Worm (Caenorhabditis elegans) whole organism, young adult: ENCODE measurements around the gene Y48C3A.12.

Experiments used
- Y95B8A.8 ChIP-seq: fragments of 200-800 bp; sonication (Bioruptor generic); IDR thresholded peaks from 2 replicates; pipeline ENCODE4 v1.3.6; 2022; ENCODE audit warnings: missing genetic modification reagents, missing genetic modification characterization, missing compliant biosample characterization
- ama-1 ChIP-seq, 3 experiments: fragments of 150-350 bp in 1 of 3; sonication (generic microtip) in 2 of 3; optimal IDR thresholded peaks; 2 replicates each; lab custom pipeline; 2014 to 2018; ENCODE audit warnings: missing biosample characterization in 2 of 3, missing genetic modification characterization in 2 of 3, missing genetic modification reagents in 2 of 3
- lag-1 ChIP-seq: fragments of 200-800 bp; sonication (Bioruptor generic); IDR thresholded peaks from 2 replicates; pipeline ENCODE4 v1.3.6; 2022; ENCODE audit warnings: missing genetic modification reagents, missing genetic modification characterization, missing compliant biosample characterization
- lir-1 ChIP-seq: fragments of 200-800 bp; sonication (Bioruptor generic); conservative IDR thresholded peaks from 2 replicates; pipeline ENCODE4 v1.3.6; 2022; ENCODE audit warnings: missing genetic modification reagents, missing genetic modification characterization, missing compliant biosample characterization
- madf-8 ChIP-seq: fragments of 200-800 bp; sonication (Bioruptor generic); conservative IDR thresholded peaks from 2 replicates; pipeline ENCODE4 v1.3.6; 2022; ENCODE audit warnings: missing genetic modification reagents, missing genetic modification characterization, missing compliant biosample characterization
- pha-4 ChIP-seq: fragments of 150-350 bp; sonication (generic microtip); optimal IDR thresholded peaks from 2 replicates; lab custom pipeline; 2014; ENCODE audit warnings: missing biosample characterization, missing genetic modification reagents, missing genetic modification characterization
- rec-8 ChIP-seq, 2 experiments: sonication (generic microtip); optimal IDR thresholded peaks; 2 replicates each; lab custom pipeline; 2016; ENCODE audit warnings: mild to moderate bottlenecking in 2 of 2, missing genetic modification characterization in 2 of 2, missing genetic modification reagents in 2 of 2, missing genotype in 2 of 2, missing biosample characterization in 1 of 2, missing compliant biosample characterization in 1 of 2, moderate library complexity in 1 of 2
- sea-2 ChIP-seq: fragments of 200-800 bp; sonication (Bioruptor generic); IDR thresholded peaks from 2 replicates; pipeline ENCODE4 v1.3.6; 2022; ENCODE audit warnings: missing genetic modification characterization, missing compliant biosample characterization
- sptf-2 ChIP-seq: fragments of 200-800 bp; sonication (Bioruptor generic); optimal IDR thresholded peaks from 2 replicates; lab custom pipeline; 2018; ENCODE audit warnings: mild to moderate bottlenecking, missing genetic modification characterization, missing compliant biosample characterization
- unc-130 ChIP-seq: sonication (generic microtip); optimal IDR thresholded peaks from 2 replicates; lab custom pipeline; 2016; ENCODE audit warnings: missing genetic modification reagents, missing genetic modification characterization, missing compliant biosample characterization

- TF ChIP-seq unc-130 (no peak), madf-8 (GFP tag; lab: Robert Waterston, UW) (no peak), lir-1 (GFP tag; lab: Robert Waterston, UW) (no peak), lag-1 (GFP tag; lab: Robert Waterston, UW) (no peak), ama-1 (optimal IDR thresholded peaks at IDR 0.05; lab: Kevin White, UChicago) (no peak), ama-1 (GFP tag; optimal IDR thresholded peaks at IDR 0.05; lab: Kevin White, UChicago) (no peak), Y95B8A.8 (GFP tag; lab: Robert Waterston, UW) (no peak), pha-4 (no peak), sea-2 (GFP tag; lab: Robert Waterston, UW) (no peak), rec-8 (tag; optimal IDR thresholded peaks at IDR 0.05; lab: Kevin White, UChicago) (no peak), sptf-2 (GFP tag; lab: Kevin White, UChicago) (no peak)
These were observed 26.5 kb downstream of the Y48C3A.12 start, which contains the start of gene pinn-4 for ce11 chrII:13402680-13403079.
